Fruit fly (Drosophila melanogaster) whole organism, pupa: ENCODE data around the gene Ten-a.

ENCODE experiments used
- CG10348 ChIP-seq: fragments of 200-800 bp; sonication (Bioruptor generic); IDR thresholded peaks from 2 replicates; pipeline ENCODE4 v1.3.6; 2022; ENCODE audit warnings: missing biosample characterization, missing genetic modification characterization
- Ets98B ChIP-seq: fragments of 200-800 bp; sonication (Bioruptor generic); IDR thresholded peaks from 2 replicates; pipeline ENCODE4 v1.3.6; 2022; ENCODE audit warnings: missing biosample characterization, missing genetic modification characterization

DNA sequence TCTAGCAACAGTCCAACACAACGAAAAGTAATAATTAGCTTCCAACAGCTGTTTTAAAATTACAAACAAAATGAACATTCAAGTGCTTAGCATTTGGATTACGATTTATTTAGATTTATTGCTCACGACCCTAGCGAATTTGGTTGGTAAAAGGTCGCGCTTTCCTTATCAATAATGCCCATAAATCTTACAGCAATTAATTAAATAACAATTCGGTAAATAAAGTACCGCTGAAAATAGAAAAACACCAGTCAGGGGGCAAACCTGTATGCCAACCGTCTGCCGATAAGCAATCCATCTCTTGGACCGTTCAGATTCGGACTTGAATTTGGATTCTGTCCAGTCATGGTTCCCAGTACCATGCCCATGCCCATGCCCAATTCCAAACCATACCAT lies 30.4 kb upstream of the Ten-a start:
- TF ChIP-seq Ets98B (GFP tag; lab: Robert Waterston, UW) = no peak
- no peak for TF ChIP-seq CG10348 (GFP tag; lab: Robert Waterston, UW)
